Worm (Caenorhabditis elegans): Measurements from ENCODE around the gene F33A8.4.

DNA sequence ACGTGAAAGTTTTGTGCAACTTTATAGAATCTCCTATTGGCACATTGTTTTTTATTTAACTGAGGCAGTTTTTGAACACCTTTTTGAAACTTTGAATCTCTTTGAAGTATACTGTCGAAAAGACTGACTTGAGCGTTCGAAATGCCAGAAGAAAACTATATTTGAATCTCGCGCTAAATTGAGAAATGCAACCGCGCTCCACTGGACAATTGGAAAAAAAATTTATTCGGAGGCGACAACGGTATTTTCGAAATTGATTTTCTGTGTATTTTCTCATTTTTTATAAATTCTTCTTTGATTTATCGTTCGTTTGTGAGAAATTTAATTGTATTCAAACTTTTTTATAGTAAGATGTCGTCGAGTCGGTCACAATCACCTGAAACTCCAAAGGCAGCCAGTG is 26.8 kb downstream of the F33A8.4 start, which contains the start of gene let-858:
- no peak for TF ChIP-seq T22C8.4 (GFP tag; IDR thresholded peaks at IDR 0.05)
- TF ChIP-seq flt-1 (GFP tag; IDR thresholded peaks at IDR 0.05), result no peak
- TF ChIP-seq med-1 (GFP tag; optimal IDR thresholded peaks at IDR 0.05; ENCODE audit: insufficient read depth), result no peak
- TF ChIP-seq tab-1 (GFP tag; IDR thresholded peaks at IDR 0.05), result no peak
- no peak for TF ChIP-seq cog-1 (tag; optimal IDR thresholded peaks at IDR 0.05)

Measured in whole organism, midembryonic.